Worm (Caenorhabditis elegans): Measurements from ENCODE around the gene unc-115.

DNA sequence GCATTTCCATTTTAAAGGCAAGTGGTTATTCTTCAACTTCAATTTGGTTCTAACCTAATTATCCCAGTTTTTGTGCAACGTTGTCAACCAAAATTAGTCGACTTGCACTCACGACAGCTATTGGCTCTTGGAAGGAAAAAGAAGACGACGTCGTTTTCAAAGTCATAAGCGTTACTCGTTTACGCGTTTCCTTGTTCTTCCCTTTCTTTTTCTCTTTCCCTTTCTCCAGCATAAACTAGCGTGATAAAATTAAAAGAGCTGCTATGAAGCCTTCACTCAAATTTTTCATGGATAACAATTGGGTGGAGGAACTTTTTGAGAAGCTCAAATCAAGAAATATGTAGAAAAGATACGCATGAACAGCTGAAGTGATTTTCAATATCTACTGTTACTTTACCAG lies 16.5 kb downstream of the unc-115 start:
- TF ChIP-seq ceh-36 (tag; optimal IDR thresholded peaks at IDR 0.05) (no peak), tbx-11 (GFP tag; IDR thresholded peaks at IDR 0.05) (no peak), ama-1 (optimal IDR thresholded peaks at IDR 0.05) (no peak), tbx-37 (GFP tag; conservative IDR thresholded peaks at IDR 0.05) (no peak)

Measured in whole organism, early embryonic.